Worm (Caenorhabditis elegans) whole organism, L2 larva: ENCODE results near the gene ztf-14.

Source experiments
- C34F6.9 ChIP-seq: fragments of 150-350 bp; optimal IDR thresholded peaks from 2 replicates; lab custom pipeline; 2014; ENCODE audit warnings: missing biosample characterization, missing genetic modification characterization
- R02D3.7 ChIP-seq: fragments of 150-350 bp; optimal IDR thresholded peaks from 2 replicates; lab custom pipeline; 2014; ENCODE audit warnings: missing biosample characterization, missing genetic modification characterization
- Y55F3AM.14 ChIP-seq: fragments of 200-800 bp; sonication (Bioruptor generic); optimal IDR thresholded peaks from 2 replicates; lab custom pipeline; 2018; ENCODE audit warnings: mild to moderate bottlenecking, missing genetic modification characterization, missing compliant biosample characterization
- ZK546.5 ChIP-seq: sonication (generic microtip); optimal IDR thresholded peaks from 2 replicates; lab custom pipeline; 2017; ENCODE audit warnings: missing biosample characterization, missing genetic modification characterization
- aly-2 ChIP-seq: fragments of 150-350 bp; optimal IDR thresholded peaks from 2 replicates; lab custom pipeline; 2014; ENCODE audit warnings: missing biosample characterization, missing genetic modification characterization
- ama-1 ChIP-seq: fragments of 150-350 bp; optimal IDR thresholded peaks from 2 replicates; lab custom pipeline; 2018; ENCODE audit warnings: inconsistent platforms
- blmp-1 ChIP-seq: sonication (generic microtip); optimal IDR thresholded peaks from 2 replicates; lab custom pipeline; 2017; ENCODE audit warnings: missing genetic modification characterization, mild to moderate bottlenecking, missing compliant biosample characterization, antibody characterized with exemption, moderate library complexity; ENCODE audit not compliant: insufficient read depth
- ceh-16 ChIP-seq: fragments of 150-350 bp; optimal IDR thresholded peaks from 2 replicates; lab custom pipeline; 2014; ENCODE audit warnings: missing biosample characterization, missing genetic modification characterization
- crh-2 ChIP-seq: sonication (generic microtip); optimal IDR thresholded peaks from 2 replicates; lab custom pipeline; 2017; ENCODE audit warnings: missing biosample characterization, missing genetic modification characterization
- egl-27 ChIP-seq: sonication (generic microtip); optimal IDR thresholded peaks from 3 replicates; lab custom pipeline; 2017; ENCODE audit warnings: missing biosample characterization, missing genetic modification reagents, missing genetic modification characterization
- elt-1 ChIP-seq: fragments of 150-350 bp; optimal IDR thresholded peaks from 2 replicates; lab custom pipeline; 2014; ENCODE audit warnings: missing biosample characterization, missing genetic modification characterization
- fos-1 ChIP-seq: fragments of 150-350 bp; optimal IDR thresholded peaks from 2 replicates; lab custom pipeline; 2014; ENCODE audit warnings: missing biosample characterization, missing genetic modification characterization
- lin-13 ChIP-seq: fragments of 150-350 bp; optimal IDR thresholded peaks from 2 replicates; lab custom pipeline; 2014; ENCODE audit warnings: missing biosample characterization, missing genetic modification reagents, missing genetic modification characterization
- lin-39 ChIP-seq: fragments of 150-350 bp; optimal IDR thresholded peaks from 2 replicates; lab custom pipeline; 2014; ENCODE audit warnings: missing biosample characterization, missing genetic modification reagents, missing genetic modification characterization
- lsy-2 ChIP-seq, 2 experiments: fragments of 150-350 bp in 1 of 2; sonication (generic microtip) in 1 of 2; optimal IDR thresholded peaks; 2 replicates each; lab custom pipeline; 2014 to 2017; ENCODE audit warnings: missing biosample characterization in 2 of 2, missing genetic modification characterization in 2 of 2
- mab-5 ChIP-seq: fragments of 150-350 bp; optimal IDR thresholded peaks from 2 replicates; lab custom pipeline; 2014; ENCODE audit warnings: missing biosample characterization, missing genetic modification characterization
- mbf-1 ChIP-seq: sonication (generic microtip); optimal IDR thresholded peaks from 2 replicates; lab custom pipeline; 2017; ENCODE audit warnings: missing biosample characterization, missing genetic modification characterization
- mdl-1 ChIP-seq, 2 experiments: fragments of 150-350 bp in 1 of 2; sonication (generic microtip) in 1 of 2; optimal IDR thresholded peaks; 2 replicates each; lab custom pipeline; 2017; ENCODE audit warnings: missing biosample characterization in 2 of 2, missing genetic modification characterization in 2 of 2
- nhr-10 ChIP-seq: sonication (generic microtip); optimal IDR thresholded peaks from 2 replicates; lab custom pipeline; 2017; ENCODE audit warnings: missing biosample characterization, missing genetic modification characterization
- nhr-11 ChIP-seq: fragments of 150-350 bp; optimal IDR thresholded peaks from 2 replicates; lab custom pipeline; 2014; ENCODE audit warnings: missing biosample characterization, missing genetic modification characterization
- nhr-12 ChIP-seq: fragments of 150-350 bp; optimal IDR thresholded peaks from 2 replicates; lab custom pipeline; 2014; ENCODE audit warnings: missing biosample characterization, missing genetic modification characterization
- nhr-129 ChIP-seq: fragments of 150-350 bp; optimal IDR thresholded peaks from 2 replicates; lab custom pipeline; 2014; ENCODE audit warnings: missing biosample characterization, missing genetic modification characterization
- nhr-21 ChIP-seq: fragments of 150-350 bp; optimal IDR thresholded peaks from 2 replicates; lab custom pipeline; 2014; ENCODE audit warnings: missing biosample characterization, missing genetic modification characterization
- nhr-23 ChIP-seq: fragments of 150-350 bp; optimal IDR thresholded peaks from 2 replicates; lab custom pipeline; 2014; ENCODE audit warnings: missing biosample characterization, missing genetic modification reagents, missing genetic modification characterization
- nhr-237 ChIP-seq: fragments of 150-350 bp; optimal IDR thresholded peaks from 2 replicates; lab custom pipeline; 2014; ENCODE audit warnings: missing biosample characterization, missing genetic modification characterization
- nhr-25 ChIP-seq: fragments of 150-350 bp; sonication (generic microtip); optimal IDR thresholded peaks from 3 replicates; lab custom pipeline; 2014; ENCODE audit warnings: missing biosample characterization, missing genetic modification characterization
- nhr-77 ChIP-seq: fragments of 150-350 bp; optimal IDR thresholded peaks from 2 replicates; lab custom pipeline; 2014; ENCODE audit warnings: missing biosample characterization, missing genetic modification characterization
- peb-1 ChIP-seq: fragments of 150-350 bp; optimal IDR thresholded peaks from 2 replicates; lab custom pipeline; 2014; ENCODE audit warnings: missing biosample characterization, missing genetic modification characterization
- sem-4 ChIP-seq: fragments of 150-350 bp; optimal IDR thresholded peaks from 2 replicates; lab custom pipeline; 2014; ENCODE audit warnings: missing biosample characterization, missing genetic modification reagents, missing genetic modification characterization
- sma-9 ChIP-seq, 2 experiments: fragments of 150-350 bp in 1 of 2; sonication (generic microtip) in 1 of 2; optimal IDR thresholded peaks; 2 replicates each; lab custom pipeline; 2014 to 2016; ENCODE audit warnings: missing genetic modification characterization in 2 of 2, mild to moderate bottlenecking in 1 of 2, missing biosample characterization in 1 of 2, missing compliant biosample characterization in 1 of 2, missing genetic modification reagents in 1 of 2, moderate library complexity in 1 of 2
- unc-55 ChIP-seq: fragments of 150-350 bp; sonication (generic microtip); optimal IDR thresholded peaks from 3 replicates; lab custom pipeline; 2014; ENCODE audit warnings: missing biosample characterization, missing genetic modification reagents, missing genetic modification characterization
- zag-1 ChIP-seq: fragments of 150-350 bp; optimal IDR thresholded peaks from 2 replicates; lab custom pipeline; 2014; ENCODE audit warnings: missing biosample characterization, missing genetic modification characterization
- ztf-1 ChIP-seq: fragments of 200-800 bp; sonication (Bioruptor generic); conservative IDR thresholded peaks from 2 replicates; pipeline ENCODE4 v1.3.6; 2022; ENCODE audit warnings: missing genetic modification characterization, missing compliant biosample characterization
- ztf-11 ChIP-seq: sonication (generic microtip); optimal IDR thresholded peaks from 2 replicates; lab custom pipeline; 2017; ENCODE audit warnings: missing biosample characterization, missing genetic modification characterization

The ztf-14 gene

ce11 chrX:14490486-14490885 is 5.4 kb upstream of the ztf-14 start:
- TF ChIP-seq aly-2 (tag; lab: Kevin White, UChicago) = no peak
- TF ChIP-seq Y55F3AM.14 (GFP tag; lab: Kevin White, UChicago) = no peak
- TF ChIP-seq nhr-237 (tag; lab: Kevin White, UChicago) = no peak
- TF ChIP-seq sem-4 (tag; lab: Kevin White, UChicago) = no peak
- no peak for TF ChIP-seq nhr-23 (tag; lab: Kevin White, UChicago)
- no peak for TF ChIP-seq nhr-10 (tag; lab: Kevin White, UChicago)
- TF ChIP-seq unc-55 = no peak
- no peak for TF ChIP-seq nhr-21 (tag; lab: Kevin White, UChicago)
- TF ChIP-seq lsy-2 (tag; optimal IDR thresholded peaks at IDR 0.05; lab: Kevin White, UChicago) = no peak
- TF ChIP-seq nhr-12 (tag; lab: Kevin White, UChicago) = no peak
- no peak for TF ChIP-seq nhr-11
- no peak for TF ChIP-seq C34F6.9 (tag; lab: Kevin White, UChicago)
- no peak for TF ChIP-seq mdl-1 (tag; optimal IDR thresholded peaks at IDR 0.05; lab: Kevin White, UChicago)
- no peak for TF ChIP-seq mab-5 (tag; lab: Kevin White, UChicago)
- TF ChIP-seq R02D3.7 (tag; lab: Kevin White, UChicago) = no peak
- no peak for TF ChIP-seq ztf-1 (GFP tag; lab: Robert Waterston, UW)
- no peak for TF ChIP-seq fos-1 (tag; lab: Kevin White, UChicago)

DNA sequence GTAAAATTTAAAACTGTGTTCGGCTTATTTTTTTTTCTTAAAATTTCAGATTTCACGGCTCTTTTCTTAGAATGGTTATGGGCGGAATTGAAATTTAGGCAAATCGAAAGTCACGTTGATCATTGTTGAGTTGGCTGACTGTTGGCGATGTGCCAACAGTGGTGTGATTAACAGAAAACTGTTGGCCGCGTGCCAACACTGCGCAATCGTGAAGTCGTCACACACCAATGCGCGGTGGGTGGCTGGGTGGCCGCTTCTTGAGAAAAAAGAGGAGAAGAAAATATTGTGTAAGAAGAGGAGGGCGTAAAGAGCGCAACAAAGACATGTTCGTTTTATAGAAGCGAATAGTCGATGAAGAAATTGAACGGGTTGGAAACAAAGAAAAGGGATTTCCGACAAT is 4.8 kb upstream of the ztf-14 start:
- TF ChIP-seq nhr-25 (tag; lab: Kevin White, UChicago) (peak; percentile 64), mab-5 (tag; lab: Kevin White, UChicago) (no peak), blmp-1 (no peak), ceh-16 (peak; percentile 61)

- TF ChIP-seq aly-2 (tag; lab: Kevin White, UChicago) (no peak), ceh-16 (no peak), crh-2 (tag; lab: Kevin White, UChicago) (no peak), egl-27 (no peak), lsy-2 (tag; optimal IDR thresholded peaks at IDR 0.05; lab: Kevin White, UChicago) (no peak), lin-39 (no peak), mdl-1 (tag; optimal IDR thresholded peaks at IDR 0.05; lab: Kevin White, UChicago) (no peak), zag-1 (no peak)
- TF ChIP-seq, all 48 proteins: peak for 0
Observed at ce11 chrX:14492441-14492840, 3.4 kb upstream of the ztf-14 start.

DNA sequence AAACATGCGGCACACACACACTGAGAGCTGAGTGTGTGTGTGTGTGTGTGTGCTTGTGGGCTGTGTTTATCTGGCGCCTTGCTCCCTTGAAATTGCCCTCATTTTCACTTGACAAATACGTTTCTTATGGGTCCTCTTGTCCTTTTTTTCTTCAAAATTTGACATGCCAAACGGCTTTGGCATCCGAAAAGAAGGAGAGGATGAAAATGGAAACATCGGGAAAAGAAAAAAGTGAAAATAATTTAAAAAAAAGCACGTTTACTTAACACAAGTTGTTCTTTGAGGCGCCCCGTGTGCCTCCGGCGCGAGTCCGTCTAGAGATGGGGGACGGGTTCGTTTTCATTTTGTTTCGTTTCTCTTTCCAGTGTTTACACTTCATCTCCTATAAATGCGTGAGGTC is 810 bp upstream of the ztf-14 start:
- TF ChIP-seq blmp-1 = no peak
- TF ChIP-seq peb-1 (tag; lab: Kevin White, UChicago) = no peak
- TF ChIP-seq C34F6.9 (tag; lab: Kevin White, UChicago) = peak; percentile 7
- TF ChIP-seq ztf-11 = no peak
- no peak for TF ChIP-seq aly-2 (tag; lab: Kevin White, UChicago)
- TF ChIP-seq ama-1 (lab: Kevin White, UChicago) = no peak
- no peak for TF ChIP-seq mbf-1
- no peak for TF ChIP-seq zag-1
- peak; percentile 15 for TF ChIP-seq nhr-129
- no peak for TF ChIP-seq nhr-237 (tag; lab: Kevin White, UChicago)
- no peak for TF ChIP-seq lin-13 (GFP tag; lab: Kevin White, UChicago)
- TF ChIP-seq ZK546.5 (tag; lab: Kevin White, UChicago) = no peak
- TF ChIP-seq elt-1 (tag; lab: Kevin White, UChicago) = no peak

ce11 chrX:14496545-14496944 is 660 bp downstream of the ztf-14 start:
- TF ChIP-seq lsy-2 (tag; optimal IDR thresholded peaks at IDR 0.05; lab: Kevin White, UChicago) (peak in 1 of 2 experiments; percentile 35), sma-9 (GFP tag; optimal IDR thresholded peaks at IDR 0.05; lab: Kevin White, UChicago) (peak; percentile 49), sma-9 (tag; optimal IDR thresholded peaks at IDR 0.05; lab: Kevin White, UChicago) (no peak), nhr-77 (tag; lab: Kevin White, UChicago) (no peak), nhr-129 (peak; percentile 20)
